Worm (Caenorhabditis elegans) whole organism, late embryonic: ENCODE data around the gene ntp-1.

Experiments
- F13H6.1 ChIP-seq: sonication (generic microtip); optimal IDR thresholded peaks from 2 replicates; lab custom pipeline; 2016; ENCODE audit warnings: missing genetic modification characterization, missing compliant biosample characterization
- ama-1 ChIP-seq: fragments of 150-350 bp; optimal IDR thresholded peaks from 2 replicates; lab custom pipeline; 2014
- ceh-24 ChIP-seq: sonication (generic microtip); optimal IDR thresholded peaks from 2 replicates; lab custom pipeline; 2016; ENCODE audit warnings: mild to moderate bottlenecking, missing genetic modification characterization, missing compliant biosample characterization
- ceh-48 ChIP-seq: sonication (generic microtip); optimal IDR thresholded peaks from 2 replicates; lab custom pipeline; 2016; ENCODE audit warnings: missing genetic modification characterization, inconsistent platforms, missing compliant biosample characterization
- ets-4 ChIP-seq: sonication (generic microtip); optimal IDR thresholded peaks from 2 replicates; lab custom pipeline; 2016; ENCODE audit warnings: missing genetic modification characterization, missing compliant biosample characterization
- fkh-10 ChIP-seq: fragments of 150-350 bp; optimal IDR thresholded peaks from 2 replicates; lab custom pipeline; 2014; ENCODE audit warnings: missing biosample characterization, missing genetic modification reagents, missing genetic modification characterization
- lin-11 ChIP-seq: fragments of 200-800 bp; sonication (Bioruptor generic); optimal IDR thresholded peaks from 2 replicates; lab custom pipeline; 2018; ENCODE audit warnings: mild to moderate bottlenecking, missing genetic modification characterization, missing compliant biosample characterization
- tbx-2 ChIP-seq: sonication (generic microtip); optimal IDR thresholded peaks from 2 replicates; lab custom pipeline; 2016; ENCODE audit warnings: missing genetic modification characterization, missing compliant biosample characterization

ce11 chrIV:7774206-7774605 lies 20.4 kb downstream of the ntp-1 start, which contains the start of the genes hcf-1 and swd-2.2:
- TF ChIP-seq tbx-2 (tag; lab: Kevin White, UChicago) = no peak
- TF ChIP-seq F13H6.1 (tag; lab: Kevin White, UChicago) = no peak
- no peak for TF ChIP-seq ama-1
- TF ChIP-seq fkh-10 = no peak
- no peak for TF ChIP-seq ets-4 (tag; lab: Kevin White, UChicago)
- TF ChIP-seq ceh-24 (tag; lab: Kevin White, UChicago) = no peak
- no peak for TF ChIP-seq lin-11 (tag; lab: Kevin White, UChicago)
- no peak for TF ChIP-seq ceh-48
